Worm (Caenorhabditis elegans) whole organism, early embryonic: ENCODE results near the gene srx-134.

Experiments used
- B0310.2 ChIP-seq: sonication (generic microtip); optimal IDR thresholded peaks from 2 replicates; lab custom pipeline; 2016; ENCODE audit warnings: mild to moderate bottlenecking, missing genetic modification characterization, missing compliant biosample characterization
- F13C5.2 ChIP-seq: sonication (generic microtip); optimal IDR thresholded peaks from 2 replicates; lab custom pipeline; 2017; ENCODE audit warnings: mild to moderate bottlenecking, missing genetic modification characterization, inconsistent platforms, missing compliant biosample characterization
- aly-1 ChIP-seq: sonication (generic microtip); optimal IDR thresholded peaks from 2 replicates; lab custom pipeline; 2016; ENCODE audit warnings: missing genetic modification characterization, missing compliant biosample characterization
- ama-1 ChIP-seq: fragments of 150-350 bp; optimal IDR thresholded peaks from 2 replicates; lab custom pipeline; 2014
- ceh-13 ChIP-seq: fragments of 200-800 bp; sonication (Bioruptor generic); optimal IDR thresholded peaks from 2 replicates; lab custom pipeline; 2018; ENCODE audit warnings: mild to moderate bottlenecking, missing genetic modification characterization, missing compliant biosample characterization
- ceh-36 ChIP-seq: sonication (generic microtip); optimal IDR thresholded peaks from 2 replicates; lab custom pipeline; 2016; ENCODE audit warnings: missing genetic modification characterization, inconsistent platforms, missing compliant biosample characterization
- ets-7 ChIP-seq: sonication (generic microtip); optimal IDR thresholded peaks from 2 replicates; lab custom pipeline; 2016; ENCODE audit warnings: missing genotype, missing genetic modification characterization, missing compliant biosample characterization
- flt-1 ChIP-seq: fragments of 200-800 bp; sonication (Bioruptor generic); IDR thresholded peaks from 2 replicates; pipeline ENCODE4 v1.3.6; 2022; ENCODE audit warnings: missing genetic modification characterization, missing compliant biosample characterization
- hmbx-1 ChIP-seq: sonication (generic microtip); optimal IDR thresholded peaks from 2 replicates; lab custom pipeline; 2016; ENCODE audit warnings: mild to moderate bottlenecking, missing genetic modification characterization, missing compliant biosample characterization
- hmg-4 ChIP-seq: fragments of 200-800 bp; sonication (Bioruptor generic); optimal IDR thresholded peaks from 2 replicates; lab custom pipeline; 2018; ENCODE audit warnings: mild to moderate bottlenecking, missing genetic modification characterization, missing compliant biosample characterization
- hnd-1 ChIP-seq: sonication (generic microtip); optimal IDR thresholded peaks from 2 replicates; lab custom pipeline; 2016; ENCODE audit warnings: missing genetic modification characterization, missing compliant biosample characterization
- pes-1 ChIP-seq: fragments of 200-800 bp; sonication (Bioruptor generic); IDR thresholded peaks from 2 replicates; pipeline ENCODE4 v1.3.6; 2022; ENCODE audit warnings: missing genetic modification reagents, missing genetic modification characterization, missing compliant biosample characterization
- scrt-1 ChIP-seq: fragments of 200-800 bp; sonication (Bioruptor generic); IDR thresholded peaks from 2 replicates; pipeline ENCODE4 v1.3.6; 2022; ENCODE audit warnings: missing genetic modification characterization, missing compliant biosample characterization
- sea-1 ChIP-seq: fragments of 200-800 bp; sonication (Bioruptor generic); conservative IDR thresholded peaks from 2 replicates; pipeline ENCODE4 v1.3.6; 2022; ENCODE audit warnings: missing genetic modification characterization, missing compliant biosample characterization
- tbx-11 ChIP-seq: fragments of 200-800 bp; sonication (Bioruptor generic); IDR thresholded peaks from 2 replicates; pipeline ENCODE4 v1.3.6; 2022; ENCODE audit warnings: missing genetic modification characterization, missing compliant biosample characterization
- tbx-37 ChIP-seq: fragments of 200-800 bp; sonication (Bioruptor generic); conservative IDR thresholded peaks from 2 replicates; pipeline ENCODE4 v1.3.6; 2022; ENCODE audit warnings: missing genetic modification reagents, missing genetic modification characterization, missing compliant biosample characterization
- tra-4 ChIP-seq: sonication (generic microtip); optimal IDR thresholded peaks from 2 replicates; lab custom pipeline; 2017; ENCODE audit warnings: missing genetic modification characterization, missing compliant biosample characterization

Gene srx-134

DNA sequence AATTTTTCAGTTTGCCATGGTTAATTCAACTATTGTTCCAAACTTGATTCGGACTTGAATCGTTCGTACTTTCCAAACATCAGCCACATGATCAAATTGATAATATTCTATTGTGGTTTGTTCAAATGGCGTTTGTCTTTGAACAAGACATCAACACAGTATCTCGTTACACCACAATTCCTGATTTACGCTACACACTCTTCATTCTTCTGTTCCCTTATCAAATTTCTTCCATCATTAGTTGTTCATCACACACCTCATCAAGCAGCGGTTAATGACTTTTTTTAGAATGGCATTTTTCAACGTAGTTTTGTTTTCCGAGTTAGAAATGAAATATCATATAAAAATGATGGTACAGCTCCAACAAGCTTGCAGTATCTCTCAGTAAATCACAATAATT lies 21.9 kb upstream of the srx-134 start:
- TF ChIP-seq tbx-37 (GFP tag; lab: Robert Waterston, UW) (no peak), aly-1 (tag; lab: Kevin White, UChicago) (no peak), ets-7 (tag; lab: Kevin White, UChicago) (no peak)

DNA sequence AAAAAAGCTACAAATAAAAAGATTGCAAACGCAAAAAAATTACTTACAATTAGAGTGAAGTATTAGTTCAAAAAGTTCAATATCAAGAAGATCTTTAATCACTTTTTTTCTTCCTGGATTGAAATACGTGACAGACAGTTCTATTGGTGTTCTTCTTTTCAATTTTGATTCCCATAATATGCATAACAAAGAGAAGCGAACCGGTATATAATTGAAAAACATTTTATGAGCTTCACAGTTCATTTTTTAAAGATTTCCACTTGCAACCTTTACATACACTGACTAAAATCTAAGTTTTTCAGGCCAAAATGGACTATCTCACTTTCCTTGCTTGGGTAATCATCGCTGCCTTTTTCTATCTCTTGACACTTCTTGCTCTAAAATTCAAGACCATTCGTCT lies 20.3 kb upstream of the srx-134 start, which contains the start of gene T22G5.1:
TSS of gene T22G5.1 (plus strand) at position 301 of the 400 bp plus-strand sequence.
- TF ChIP-seq scrt-1 (no peak), ets-7 (tag; lab: Kevin White, UChicago) (no peak), pes-1 (GFP tag; lab: Robert Waterston, UW) (no peak), hmg-4 (GFP tag; lab: Kevin White, UChicago) (no peak), ceh-36 (no peak), ama-1 (no peak), ceh-13 (GFP tag; lab: Kevin White, UChicago) (no peak)

DNA sequence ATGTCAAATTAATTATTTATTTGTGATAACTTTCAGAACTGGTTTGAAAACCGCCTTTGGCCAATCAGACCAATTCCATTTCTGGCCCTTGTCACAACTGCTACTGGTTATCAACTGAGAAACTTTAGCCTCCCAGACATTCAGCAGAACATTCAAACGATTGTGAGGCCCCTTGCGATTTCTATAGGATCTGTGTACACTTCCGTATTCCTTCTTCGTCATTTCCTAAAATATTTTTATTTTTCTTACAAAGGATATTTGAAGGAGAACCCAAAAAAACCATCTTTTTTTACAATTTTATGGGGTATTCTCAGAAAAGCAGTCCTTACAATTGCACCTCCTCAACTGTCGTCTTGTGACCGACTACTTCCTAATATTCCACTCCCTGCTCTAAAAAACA lies 17.0 kb upstream of the srx-134 start:
- TF ChIP-seq hmbx-1 (tag; lab: Kevin White, UChicago) (no peak), hnd-1 (tag; lab: Kevin White, UChicago) (no peak), sea-1 (GFP tag; lab: Robert Waterston, UW) (no peak), scrt-1 (no peak), ets-7 (tag; lab: Kevin White, UChicago) (no peak), tra-4 (tag; lab: Kevin White, UChicago) (no peak), ceh-36 (no peak), tbx-11 (GFP tag; lab: Robert Waterston, UW) (no peak), hmg-4 (GFP tag; lab: Kevin White, UChicago) (no peak), pes-1 (GFP tag; lab: Robert Waterston, UW) (no peak), tbx-37 (GFP tag; lab: Robert Waterston, UW) (no peak), F13C5.2 (no peak), aly-1 (tag; lab: Kevin White, UChicago) (no peak)

DNA sequence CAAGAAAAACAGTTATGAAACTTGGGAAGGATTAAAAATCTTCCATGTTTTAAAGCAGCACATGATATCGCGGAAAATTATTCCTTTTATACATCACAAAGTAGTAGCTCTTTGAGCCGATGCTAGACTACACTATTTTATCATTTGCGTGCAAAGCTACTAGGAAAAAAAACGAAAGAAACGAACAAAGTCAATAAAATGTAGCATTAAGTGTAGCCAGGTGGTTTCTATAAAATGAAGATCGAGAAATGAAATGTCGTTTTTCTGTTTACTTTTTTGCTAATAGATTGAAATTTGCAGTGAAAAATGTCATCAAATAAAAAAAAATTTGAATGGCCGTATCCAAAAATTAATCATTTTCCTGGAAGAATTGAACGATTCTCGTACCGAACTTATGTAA lies 16.6 kb upstream of the srx-134 start, which contains the start of gene cpt-5:
TSS of gene cpt-5 (plus strand) at position 301 of the 400 bp plus-strand sequence.
- TF ChIP-seq ceh-36 (no peak), ama-1 (no peak), ets-7 (tag; lab: Kevin White, UChicago) (no peak), tbx-11 (GFP tag; lab: Robert Waterston, UW) (no peak), hmbx-1 (tag; lab: Kevin White, UChicago) (no peak), scrt-1 (no peak), tbx-37 (GFP tag; lab: Robert Waterston, UW) (no peak), F13C5.2 (no peak), flt-1 (GFP tag; lab: Robert Waterston, UW) (no peak), pes-1 (GFP tag; lab: Robert Waterston, UW) (no peak), hmg-4 (GFP tag; lab: Kevin White, UChicago) (no peak), hnd-1 (tag; lab: Kevin White, UChicago) (no peak), B0310.2 (tag; lab: Kevin White, UChicago) (no peak)

DNA sequence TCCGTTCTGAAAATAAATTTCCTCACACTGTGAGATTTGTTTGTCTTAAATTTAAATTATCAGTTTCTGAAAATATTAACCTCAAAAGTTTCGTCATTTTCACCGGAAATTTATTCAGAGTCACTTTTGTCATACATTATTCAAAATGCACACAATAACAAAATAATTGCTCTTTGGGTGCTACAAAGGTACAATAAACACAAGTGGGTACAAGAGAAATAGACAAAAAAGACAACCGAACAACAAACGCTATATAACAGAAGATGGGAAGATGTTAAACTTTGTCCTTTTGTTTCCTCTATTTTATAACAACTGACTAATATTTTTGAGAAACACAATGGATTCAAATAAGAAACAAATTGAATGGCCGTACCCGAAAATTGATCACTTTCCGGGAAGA lies 13.3 kb upstream of the srx-134 start:
- TF ChIP-seq scrt-1 (no peak), sea-1 (GFP tag; lab: Robert Waterston, UW) (no peak), hnd-1 (tag; lab: Kevin White, UChicago) (no peak), hmg-4 (GFP tag; lab: Kevin White, UChicago) (no peak), tbx-37 (GFP tag; lab: Robert Waterston, UW) (no peak), ceh-13 (GFP tag; lab: Kevin White, UChicago) (no peak), tra-4 (tag; lab: Kevin White, UChicago) (no peak), ceh-36 (no peak), tbx-11 (GFP tag; lab: Robert Waterston, UW) (no peak), F13C5.2 (no peak), hmbx-1 (tag; lab: Kevin White, UChicago) (no peak), ets-7 (tag; lab: Kevin White, UChicago) (no peak), ama-1 (no peak), pes-1 (GFP tag; lab: Robert Waterston, UW) (no peak), B0310.2 (tag; lab: Kevin White, UChicago) (no peak)

DNA sequence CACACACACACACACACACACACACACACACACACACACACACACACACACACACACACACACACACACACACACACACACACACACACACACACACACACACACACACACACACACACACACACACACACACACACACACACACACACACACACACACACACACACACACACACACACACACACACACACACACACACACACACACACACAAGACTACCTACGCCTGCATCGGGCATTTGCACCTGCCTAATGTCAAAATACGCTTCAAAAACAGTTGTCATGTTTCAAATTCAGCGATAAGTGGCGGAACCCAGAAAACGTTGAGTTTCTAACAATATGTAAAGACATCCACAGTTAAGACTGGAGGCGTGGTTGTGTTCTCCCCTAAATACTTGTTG lies 12.6 kb upstream of the srx-134 start:
- peak; percentile 10 for TF ChIP-seq B0310.2 (tag; lab: Kevin White, UChicago)
- peak; percentile 30 for TF ChIP-seq hmbx-1 (tag; lab: Kevin White, UChicago)

DNA sequence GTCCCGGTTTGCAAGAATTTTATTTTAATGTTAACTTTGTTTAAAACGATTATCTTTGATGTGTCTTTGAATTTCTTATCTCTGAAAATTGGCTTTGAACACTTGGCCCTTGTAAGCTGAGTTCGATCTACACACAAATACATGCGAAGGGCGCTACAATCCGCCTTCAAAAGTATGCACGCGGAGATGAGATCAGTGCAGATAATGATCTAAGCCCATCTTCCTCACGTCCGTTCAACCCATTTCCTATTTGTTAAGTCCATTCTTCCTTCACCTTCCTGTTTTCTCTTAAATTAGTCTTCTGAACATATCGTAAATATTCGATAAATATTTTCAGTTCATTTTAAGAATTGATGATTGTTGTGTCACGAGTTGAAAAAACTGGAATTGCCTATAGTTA lies 10.1 kb upstream of the srx-134 start, which contains the start of gene nhr-175:
TSS of gene nhr-175 (plus strand) at position 339 of the 400 bp plus-strand sequence.
- TF ChIP-seq ama-1 (no peak), hnd-1 (tag; lab: Kevin White, UChicago) (no peak), sea-1 (GFP tag; lab: Robert Waterston, UW) (no peak), aly-1 (tag; lab: Kevin White, UChicago) (no peak), pes-1 (GFP tag; lab: Robert Waterston, UW) (no peak), ceh-36 (no peak), tra-4 (tag; lab: Kevin White, UChicago) (no peak), flt-1 (GFP tag; lab: Robert Waterston, UW) (no peak), hmg-4 (GFP tag; lab: Kevin White, UChicago) (no peak), scrt-1 (no peak), tbx-11 (GFP tag; lab: Robert Waterston, UW) (no peak), B0310.2 (tag; lab: Kevin White, UChicago) (no peak), ceh-13 (GFP tag; lab: Kevin White, UChicago) (no peak), F13C5.2 (no peak), ets-7 (tag; lab: Kevin White, UChicago) (no peak), hmbx-1 (tag; lab: Kevin White, UChicago) (no peak), tbx-37 (GFP tag; lab: Robert Waterston, UW) (no peak)

DNA sequence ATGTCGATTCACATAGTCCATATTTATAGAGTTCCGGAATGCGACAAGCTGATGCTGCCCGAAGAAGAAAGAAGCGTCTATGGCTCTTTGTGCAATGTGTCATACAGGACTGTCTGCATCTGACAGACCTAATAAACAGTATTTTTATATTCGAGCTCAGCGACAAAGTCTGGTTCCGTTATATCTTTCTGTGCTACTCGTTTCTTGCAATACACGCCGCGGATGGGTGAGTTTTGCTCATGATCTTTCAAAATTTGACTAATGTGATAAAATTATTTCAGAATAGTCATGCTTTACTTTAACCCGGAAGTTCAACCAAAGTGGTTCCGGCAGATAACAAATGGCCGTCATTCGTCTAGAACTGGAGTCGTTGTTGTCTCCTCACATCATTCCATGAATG lies 7.4 kb upstream of the srx-134 start:
- TF ChIP-seq tbx-11 (GFP tag; lab: Robert Waterston, UW) (no peak), tbx-37 (GFP tag; lab: Robert Waterston, UW) (no peak), scrt-1 (no peak), ceh-13 (GFP tag; lab: Kevin White, UChicago) (no peak), F13C5.2 (no peak), hmg-4 (GFP tag; lab: Kevin White, UChicago) (no peak), flt-1 (GFP tag; lab: Robert Waterston, UW) (no peak), tra-4 (tag; lab: Kevin White, UChicago) (no peak), pes-1 (GFP tag; lab: Robert Waterston, UW) (no peak), hnd-1 (tag; lab: Kevin White, UChicago) (no peak), ceh-36 (no peak)
